Worm (Caenorhabditis elegans): ENCODE measurements around the gene nhr-219.

Gene nhr-219

DNA sequence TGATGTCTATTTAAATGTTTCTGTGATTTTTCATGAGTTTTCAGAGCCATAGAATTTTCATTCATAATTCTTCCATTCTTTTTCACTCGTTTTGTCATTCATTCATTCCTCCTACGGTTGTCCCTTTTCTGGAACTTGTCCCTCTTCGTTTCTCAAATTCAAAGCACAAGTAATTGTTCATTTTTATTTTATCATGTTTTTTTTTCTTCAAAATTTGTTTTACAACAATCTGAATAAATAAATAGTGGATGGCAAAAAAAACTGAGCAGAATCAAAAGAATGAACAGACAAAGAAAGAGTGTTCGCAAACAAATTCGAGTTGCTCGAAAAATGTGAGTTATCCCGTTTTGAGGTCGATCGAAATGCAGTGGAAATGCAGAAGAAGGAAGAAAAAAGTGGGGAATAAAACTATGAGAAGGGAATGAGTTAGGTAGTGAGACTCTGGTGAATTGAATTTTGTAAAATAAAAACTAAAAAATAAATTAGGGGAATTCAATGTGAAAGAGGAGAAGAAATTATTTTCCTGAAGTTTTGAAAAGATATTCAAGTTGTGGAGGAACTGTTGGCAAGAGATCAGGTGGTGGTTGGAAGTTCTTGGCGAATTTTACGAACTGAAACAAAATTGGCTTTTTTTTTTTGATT, 26.4 kb downstream of the nhr-219 start (continued):
- TF ChIP-seq hlh-11 (tag; optimal IDR thresholded peaks at IDR 0.05) (peak; percentile 47), ztf-11 (tag; optimal IDR thresholded peaks at IDR 0.05) (no peak), lin-29 (GFP tag; IDR thresholded peaks at IDR 0.05) (peak; percentile 38; the same call in 1 of the 2 replicates), hif-1 (tag; optimal IDR thresholded peaks at IDR 0.05) (no peak), madf-5 (GFP tag; IDR thresholded peaks at IDR 0.05) (no peak), daf-19 (GFP tag; conservative IDR thresholded peaks at IDR 0.05) (0 out of 2 replicates have a peak, but pooled peaks have one; percentile 29), tra-1 (GFP tag; IDR thresholded peaks at IDR 0.05) (no peak), saeg-2 (GFP tag; IDR thresholded peaks at IDR 0.05) (no peak), duxl-1 (tag; optimal IDR thresholded peaks at IDR 0.05; ENCODE audit: poor library complexity) (no peak), ceh-44 (GFP tag; IDR thresholded peaks at IDR 0.05) (no peak), F10B5.3 (tag; optimal IDR thresholded peaks at IDR 0.05) (no peak), dmd-6 (GFP tag; IDR thresholded peaks at IDR 0.05) (0 out of 2 replicates have a peak, but pooled peaks have one; percentile 14), pqm-1 (tag; optimal IDR thresholded peaks at IDR 0.05) (no peak), Y105C5A.15 (GFP tag; IDR thresholded peaks at IDR 0.05) (no peak), zip-11 (GFP tag; IDR thresholded peaks at IDR 0.05) (no peak), egl-27 (tag; optimal IDR thresholded peaks at IDR 0.05) (no peak), mep-1 (tag; optimal IDR thresholded peaks at IDR 0.05) (peak; percentile 44), jun-1 (tag; optimal IDR thresholded peaks at IDR 0.05) (no peak), ceh-20 (GFP tag; IDR thresholded peaks at IDR 0.05) (no peak), nhr-237 (tag; optimal IDR thresholded peaks at IDR 0.05) (no peak), daf-16 (GFP tag; optimal IDR thresholded peaks at IDR 0.05) (peak in 1 of 2 experiments; percentile 58), daf-16 (tag; optimal IDR thresholded peaks at IDR 0.05) (peak; percentile 42), spr-1 (tag; optimal IDR thresholded peaks at IDR 0.05) (no peak), nhr-111 (GFP tag; optimal IDR thresholded peaks at IDR 0.05) (no peak), hlh-30 (tag; optimal IDR thresholded peaks at IDR 0.05; ENCODE audit: insufficient read depth) (no peak), vab-7 (GFP tag; IDR thresholded peaks at IDR 0.05) (0 out of 2 replicates have a peak, but pooled peaks have one; percentile 13), lin-39 (tag; optimal IDR thresholded peaks at IDR 0.05) (no peak), dmd-8 (GFP tag; IDR thresholded peaks at IDR 0.05) (no peak), lin-13 (GFP tag; optimal IDR thresholded peaks at IDR 0.05) (no peak), nhr-28 (tag; optimal IDR thresholded peaks at IDR 0.05) (no peak), arid-1 (GFP tag; conservative IDR thresholded peaks at IDR 0.05) (peak; percentile 53; the same call in 1 of the 2 replicates), ctbp-1 (GFP tag; IDR thresholded peaks at IDR 0.05) (peak; percentile 43; the same call in 1 of the 2 replicates), Y5F2A.4 (GFP tag; optimal IDR thresholded peaks at IDR 0.05) (peak; percentile 55), ama-1 (optimal IDR thresholded peaks at IDR 0.05) (peak; percentile 59), lir-3 (tag; optimal IDR thresholded peaks at IDR 0.05) (no peak), daf-12 (tag; optimal IDR thresholded peaks at IDR 0.05) (no peak), nhr-6 (tag; optimal IDR thresholded peaks at IDR 0.05) (no peak), nhr-25 (tag; optimal IDR thresholded peaks at IDR 0.05; ENCODE audit: borderline replicate concordance, insufficient read depth) (peak; percentile 12), nhr-102 (tag; optimal IDR thresholded peaks at IDR 0.05) (no peak), mes-2 (tag; optimal IDR thresholded peaks at IDR 0.05; ENCODE audit: poor library complexity, severe bottlenecking) (no peak), unc-62 (GFP tag; optimal IDR thresholded peaks at IDR 0.05 in 1 of 2) (no peak), unc-62 (tag; optimal IDR thresholded peaks at IDR 0.05) (no peak), nhr-48 (tag; optimal IDR thresholded peaks at IDR 0.05) (no peak), zfp-2 (tag; optimal IDR thresholded peaks at IDR 0.05) (no peak), T20F7.1 (GFP tag; optimal IDR thresholded peaks at IDR 0.05) (no peak), fos-1 (tag; optimal IDR thresholded peaks at IDR 0.05) (no peak), mxl-2 (GFP tag; conservative IDR thresholded peaks at IDR 0.05) (no peak), nhr-77 (tag; optimal IDR thresholded peaks at IDR 0.05) (no peak), nhr-76 (tag; optimal IDR thresholded peaks at IDR 0.05) (no peak), zag-1 (tag; optimal IDR thresholded peaks at IDR 0.05) (no peak), attf-4 (tag; optimal IDR thresholded peaks at IDR 0.05) (no peak)
